Fruit fly (Drosophila melanogaster) whole organism, larva: ENCODE data around the gene spel1.

ENCODE experiments used
- noc ChIP-seq: fragments of 200-800 bp; sonication (Bioruptor generic); optimal IDR thresholded peaks from 3 replicates; lab custom pipeline; 2019; ENCODE audit warnings: missing biosample characterization, mild to moderate bottlenecking, missing genetic modification characterization, moderate library complexity

Gene spel1

dm6 chr2L:14413408-14413807 lies 51.5 kb downstream of the spel1 start:
- TF ChIP-seq noc = no peak

DNA sequence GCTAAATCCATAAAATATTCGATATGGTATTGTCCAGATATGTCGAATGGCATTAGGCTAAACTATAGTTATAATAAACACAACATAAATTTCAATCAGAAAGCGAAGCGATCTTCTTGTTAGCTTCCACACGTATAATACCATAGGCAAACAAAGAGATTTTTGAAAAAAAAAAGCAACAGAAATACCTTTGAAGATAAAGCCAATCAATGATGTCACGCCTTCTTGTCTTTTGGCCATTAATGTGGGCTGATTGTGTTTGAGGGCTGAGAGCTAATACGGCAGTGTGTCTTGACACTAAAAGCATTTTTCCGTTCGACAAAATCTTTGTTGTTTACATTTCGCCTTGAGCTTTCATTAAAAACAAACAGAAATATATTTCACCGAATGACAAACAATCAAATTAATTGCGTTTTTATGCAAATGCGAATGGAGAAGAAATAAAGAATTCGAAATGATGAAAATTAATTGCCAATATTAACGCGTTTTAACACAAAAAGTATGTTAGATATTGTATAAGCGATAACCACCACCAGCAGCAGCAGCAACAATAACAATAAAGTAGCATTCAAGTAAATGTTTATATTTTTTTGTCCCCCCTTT lies 52.5 kb downstream of the spel1 start:
- TF ChIP-seq noc = peak; percentile 20
